Worm (Caenorhabditis elegans): ENCODE measurements around the gene cyp-34A5.

The cyp-34A5 gene

ce11 chrV:3929099-3929498, 28.4 kb downstream of the cyp-34A5 start, which contains the start of gene srx-64:
srx-64 (plus strand) TSS chrV:3929399.
- TF ChIP-seq unc-39 (tag; optimal IDR thresholded peaks at IDR 0.05), result no peak
- TF ChIP-seq sem-2 (GFP tag; optimal IDR thresholded peaks at IDR 0.05), result no peak
- TF ChIP-seq flh-1 (GFP tag; optimal IDR thresholded peaks at IDR 0.05), result no peak
- TF ChIP-seq hlh-1 (tag; optimal IDR thresholded peaks at IDR 0.05), result no peak
- TF ChIP-seq ceh-83 (GFP tag; optimal IDR thresholded peaks at IDR 0.05), result no peak
- no peak for TF ChIP-seq sptf-1 (tag; optimal IDR thresholded peaks at IDR 0.05)
- TF ChIP-seq nhr-76 (tag; optimal IDR thresholded peaks at IDR 0.05), result no peak
- TF ChIP-seq nhr-237 (tag; optimal IDR thresholded peaks at IDR 0.05), result no peak
- no peak for TF ChIP-seq ceh-43 (GFP tag; optimal IDR thresholded peaks at IDR 0.05)
- TF ChIP-seq bed-3 (GFP tag; optimal IDR thresholded peaks at IDR 0.05), result no peak
- no peak for TF ChIP-seq zip-8 (tag; optimal IDR thresholded peaks at IDR 0.05)
- TF ChIP-seq nhr-12 (tag; optimal IDR thresholded peaks at IDR 0.05), result no peak
- no peak for TF ChIP-seq drap-1 (GFP tag; optimal IDR thresholded peaks at IDR 0.05)
- no peak for TF ChIP-seq M03D4.4 (tag; optimal IDR thresholded peaks at IDR 0.05)

DNA sequence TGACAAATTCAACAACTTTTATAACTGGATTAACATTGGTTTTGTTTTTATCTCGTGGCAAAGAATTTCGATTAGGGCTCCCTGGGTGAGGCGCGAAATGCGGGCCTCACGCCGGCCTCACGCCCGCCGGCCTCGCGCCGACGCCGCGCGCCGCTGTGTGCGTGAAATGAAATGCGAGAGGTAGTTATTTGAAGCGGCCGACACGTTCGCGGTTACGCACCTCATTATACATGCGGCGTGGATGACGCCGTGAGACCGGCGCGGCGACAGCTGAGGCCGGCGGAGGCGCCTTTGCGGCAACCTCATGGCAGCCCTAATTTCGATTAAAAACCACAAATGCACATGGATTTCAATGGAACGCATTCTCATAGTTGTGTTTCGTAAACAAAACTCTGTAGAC, 30.0 kb downstream of the cyp-34A5 start:
- TF ChIP-seq mep-1 (tag; optimal IDR thresholded peaks at IDR 0.05) (no peak), unc-62 (GFP tag; optimal IDR thresholded peaks at IDR 0.05) (no peak), lin-13 (tag; optimal IDR thresholded peaks at IDR 0.05) (no peak), unc-120 (tag; optimal IDR thresholded peaks at IDR 0.05; ENCODE audit: poor library complexity, severe bottlenecking) (no peak), ham-2 (GFP tag; optimal IDR thresholded peaks at IDR 0.05) (no peak), snpc-4 (tag; optimal IDR thresholded peaks at IDR 0.05) (no peak), flh-1 (GFP tag; optimal IDR thresholded peaks at IDR 0.05) (no peak), nhr-237 (tag; optimal IDR thresholded peaks at IDR 0.05) (no peak), nhr-2 (tag; optimal IDR thresholded peaks at IDR 0.05) (no peak)

DNA sequence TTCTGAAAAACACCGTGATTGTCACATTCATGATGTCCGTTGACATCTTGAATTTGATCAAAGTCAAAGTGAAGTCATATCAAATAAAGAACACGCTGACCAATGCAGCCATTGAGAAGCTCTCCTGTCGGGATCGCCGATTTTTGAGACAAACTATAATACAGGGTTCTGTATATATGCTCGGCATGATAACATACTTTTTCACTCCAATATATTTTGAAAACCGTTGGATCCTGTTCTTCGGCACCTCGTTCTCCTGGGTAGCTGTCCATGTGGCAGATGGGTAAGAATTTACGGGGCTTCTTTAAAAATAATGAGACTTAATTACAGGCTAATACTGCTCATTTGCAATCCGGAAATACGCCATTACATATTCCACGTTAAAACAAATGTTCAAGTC, 35.0 kb downstream of the cyp-34A5 start:
- TF ChIP-seq lin-13 (tag; optimal IDR thresholded peaks at IDR 0.05) (no peak), tbx-8 (GFP tag; optimal IDR thresholded peaks at IDR 0.05) (no peak), lin-32 (GFP tag; optimal IDR thresholded peaks at IDR 0.05) (no peak), ceh-43 (GFP tag; optimal IDR thresholded peaks at IDR 0.05) (no peak), nhr-28 (tag; optimal IDR thresholded peaks at IDR 0.05) (no peak), nhr-76 (tag; optimal IDR thresholded peaks at IDR 0.05) (no peak), ces-1 (GFP tag; optimal IDR thresholded peaks at IDR 0.05) (no peak), unc-62 (GFP tag; optimal IDR thresholded peaks at IDR 0.05) (no peak), ceh-83 (GFP tag; optimal IDR thresholded peaks at IDR 0.05) (no peak), ztf-11 (tag; optimal IDR thresholded peaks at IDR 0.05) (no peak), zip-8 (tag; optimal IDR thresholded peaks at IDR 0.05) (no peak)

DNA sequence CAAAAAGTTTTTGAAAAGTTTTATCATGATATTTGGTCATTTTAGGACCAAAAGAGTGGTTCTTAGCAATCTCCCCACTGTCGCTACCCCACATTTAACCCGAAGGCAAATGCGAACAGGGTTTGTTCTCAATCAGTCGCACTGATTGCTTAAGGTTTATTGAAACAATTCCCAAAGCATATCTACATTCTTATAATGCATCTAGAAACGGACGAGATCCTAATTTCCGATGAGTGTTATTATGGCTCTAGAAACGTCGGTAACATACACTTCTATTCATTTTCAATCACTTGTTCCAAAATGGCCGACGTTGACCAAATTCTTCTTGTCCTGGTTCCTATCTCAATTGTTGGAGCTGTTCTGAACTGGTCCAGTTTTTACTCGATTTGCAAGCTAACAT, 35.9 kb downstream of the cyp-34A5 start, which contains the start of gene srx-65:
Gene srx-65, plus strand, starts transcription at position 301 of the 400 bp plus-strand sequence.
- TF ChIP-seq blmp-1 (tag; optimal IDR thresholded peaks at IDR 0.05), result no peak
- no peak for TF ChIP-seq tbx-8 (GFP tag; optimal IDR thresholded peaks at IDR 0.05)
- no peak for TF ChIP-seq unc-62 (GFP tag; optimal IDR thresholded peaks at IDR 0.05)
- no peak for TF ChIP-seq hlh-1 (tag; optimal IDR thresholded peaks at IDR 0.05)
- TF ChIP-seq ceh-39 (tag; optimal IDR thresholded peaks at IDR 0.05), result no peak
- TF ChIP-seq sptf-1 (tag; optimal IDR thresholded peaks at IDR 0.05), result no peak
- TF ChIP-seq pha-4 (tag; optimal IDR thresholded peaks at IDR 0.05), result no peak
- TF ChIP-seq M03D4.4 (tag; optimal IDR thresholded peaks at IDR 0.05), result no peak
- no peak for TF ChIP-seq nhr-237 (tag; optimal IDR thresholded peaks at IDR 0.05)

- TF ChIP-seq ceh-43 (GFP tag; optimal IDR thresholded peaks at IDR 0.05) (no peak), ceh-83 (GFP tag; optimal IDR thresholded peaks at IDR 0.05) (no peak), sem-2 (GFP tag; optimal IDR thresholded peaks at IDR 0.05) (no peak)
Measured at ce11 chrV:3919289-3919688, 38.2 kb downstream of the cyp-34A5 start, which contains the start of gene srx-66. srx-66 (plus strand) TSS chrV:3919589.

DNA sequence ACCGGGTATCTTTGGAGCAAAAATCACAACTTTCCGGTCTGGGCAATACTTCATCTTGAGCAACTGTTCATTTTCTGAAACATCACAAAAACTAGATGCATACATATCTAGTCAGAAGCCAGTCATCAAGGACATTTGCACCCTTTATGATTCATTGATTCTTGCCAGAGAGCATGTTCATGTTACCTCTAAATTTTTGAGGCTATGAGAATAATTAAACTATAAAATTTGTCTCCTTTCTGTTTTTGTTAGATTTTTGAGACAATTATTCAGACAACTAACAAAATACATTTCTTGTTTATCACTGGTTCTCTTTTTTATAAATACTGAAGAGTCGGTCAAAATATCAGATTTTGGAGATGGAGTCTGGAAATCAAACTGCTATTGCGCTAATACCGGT, 41.0 kb downstream of the cyp-34A5 start, which contains the start of gene srx-67:
Gene srx-67, plus strand, starts transcription at position 301 of the 400 bp plus-strand sequence.
- TF ChIP-seq flh-1 (GFP tag; optimal IDR thresholded peaks at IDR 0.05), result no peak
- TF ChIP-seq mls-2 (tag; optimal IDR thresholded peaks at IDR 0.05), result no peak

All from whole organism, mixed stage, embryonic.